Worm (Caenorhabditis elegans) whole organism, L4 larva: ENCODE results near the gene tag-275.

Source experiments
- F26F4.8 ChIP-seq: fragments of 200-800 bp; sonication (Bioruptor generic); conservative IDR thresholded peaks from 2 replicates; pipeline ENCODE4 v1.3.6; 2022; ENCODE audit warnings: missing genetic modification characterization, missing compliant biosample characterization
- F37D6.2 ChIP-seq: sonication (generic microtip); optimal IDR thresholded peaks from 2 replicates; lab custom pipeline; 2016; ENCODE audit warnings: mild to moderate bottlenecking, missing genetic modification characterization, missing compliant biosample characterization
- F49E8.2 ChIP-seq: sonication (generic microtip); optimal IDR thresholded peaks from 2 replicates; lab custom pipeline; 2016; ENCODE audit warnings: missing compliant biosample characterization, mild to moderate bottlenecking, missing genetic modification characterization, borderline replicate concordance
- Y48G9A.11 ChIP-seq: fragments of 200-800 bp; sonication (Bioruptor generic); IDR thresholded peaks from 2 replicates; pipeline ENCODE4 v1.3.6; 2022; ENCODE audit warnings: missing genetic modification reagents, missing genetic modification characterization, missing compliant biosample characterization
- aly-2 ChIP-seq: sonication (generic microtip); optimal IDR thresholded peaks from 2 replicates; lab custom pipeline; 2018; ENCODE audit warnings: missing biosample characterization, missing genetic modification characterization
- ceh-32 ChIP-seq: sonication (generic microtip); optimal IDR thresholded peaks from 2 replicates; lab custom pipeline; 2016; ENCODE audit warnings: mild to moderate bottlenecking, missing genetic modification characterization, missing compliant biosample characterization; ENCODE audit not compliant: poor library complexity
- daf-16 ChIP-seq, 3 experiments: sonication (generic microtip); optimal IDR thresholded peaks; 2 replicates each; lab custom pipeline; 2016 to 2017; ENCODE audit warnings: missing genetic modification characterization in 3 of 3, missing genetic modification reagents in 3 of 3, mild to moderate bottlenecking in 2 of 3, missing compliant biosample characterization in 2 of 3, missing biosample characterization in 1 of 3, moderate library complexity in 1 of 3
- daf-8 ChIP-seq: fragments of 200-800 bp; sonication (Bioruptor generic); IDR thresholded peaks from 2 replicates; pipeline ENCODE4 v1.3.6; 2022; ENCODE audit warnings: missing genetic modification characterization, missing compliant biosample characterization
- dmd-6 ChIP-seq: fragments of 200-800 bp; sonication (Bioruptor generic); IDR thresholded peaks from 2 replicates; pipeline ENCODE4 v1.3.6; 2022; ENCODE audit warnings: missing genetic modification reagents, missing genetic modification characterization, missing compliant biosample characterization
- dmd-8 ChIP-seq: fragments of 200-800 bp; sonication (Bioruptor generic); IDR thresholded peaks from 2 replicates; pipeline ENCODE4 v1.3.6; 2022; ENCODE audit warnings: missing genetic modification characterization, missing compliant biosample characterization
- dpl-1 ChIP-seq: fragments of 150-350 bp; optimal IDR thresholded peaks from 2 replicates; lab custom pipeline; 2014; ENCODE audit warnings: missing biosample characterization, missing genetic modification reagents, missing genetic modification characterization
- dve-1 ChIP-seq: sonication (generic microtip); optimal IDR thresholded peaks from 2 replicates; lab custom pipeline; 2017; ENCODE audit warnings: antibody characterized with exemption, mild to moderate bottlenecking, missing genetic modification characterization, missing compliant biosample characterization; ENCODE audit not compliant: insufficient read depth
- egl-27 ChIP-seq: sonication (generic microtip); optimal IDR thresholded peaks from 3 replicates; lab custom pipeline; 2017; ENCODE audit warnings: missing biosample characterization, missing genetic modification reagents, missing genetic modification characterization
- fos-1 ChIP-seq: fragments of 150-350 bp; optimal IDR thresholded peaks from 2 replicates; lab custom pipeline; 2014; ENCODE audit warnings: missing biosample characterization, missing genetic modification characterization
- gei-8 ChIP-seq: fragments of 200-800 bp; sonication (Bioruptor generic); optimal IDR thresholded peaks from 2 replicates; lab custom pipeline; 2018; ENCODE audit warnings: mild to moderate bottlenecking, missing genetic modification characterization, missing compliant biosample characterization
- hif-1 ChIP-seq, 2 experiments: sonication (generic microtip); optimal IDR thresholded peaks; 2 replicates each; lab custom pipeline; 2016 to 2017; ENCODE audit warnings: missing compliant biosample characterization in 2 of 2, missing genetic modification characterization in 2 of 2, missing genetic modification reagents in 2 of 2, missing genotype in 2 of 2, mild to moderate bottlenecking in 1 of 2
- hlh-11 ChIP-seq: fragments of 200-800 bp; sonication (Bioruptor generic); optimal IDR thresholded peaks from 2 replicates; lab custom pipeline; 2018; ENCODE audit warnings: mild to moderate bottlenecking, missing genetic modification characterization, missing compliant biosample characterization
- hlh-30 ChIP-seq: sonication (generic microtip); optimal IDR thresholded peaks from 2 replicates; lab custom pipeline; 2017; ENCODE audit warnings: antibody characterized with exemption, mild to moderate bottlenecking, missing genetic modification characterization, missing compliant biosample characterization; ENCODE audit not compliant: insufficient read depth
- lim-7 ChIP-seq: fragments of 200-800 bp; sonication (Bioruptor generic); IDR thresholded peaks from 2 replicates; pipeline ENCODE4 v1.3.6; 2022; ENCODE audit warnings: missing genetic modification characterization, missing compliant biosample characterization
- lin-1 ChIP-seq: fragments of 200-800 bp; sonication (Bioruptor generic); IDR thresholded peaks from 2 replicates; pipeline ENCODE4 v1.3.6; 2022; ENCODE audit warnings: missing genetic modification reagents, missing genetic modification characterization, missing compliant biosample characterization
- lin-38 ChIP-seq: fragments of 200-800 bp; sonication (Bioruptor generic); IDR thresholded peaks from 2 replicates; pipeline ENCODE4 v1.3.6; 2022; ENCODE audit warnings: missing genetic modification reagents, missing genetic modification characterization, missing compliant biosample characterization
- lir-3 ChIP-seq: sonication (generic microtip); optimal IDR thresholded peaks from 2 replicates; lab custom pipeline; 2016; ENCODE audit warnings: mild to moderate bottlenecking, missing genetic modification characterization, missing compliant biosample characterization
- mdl-1 ChIP-seq, 2 experiments: fragments of 150-350 bp in 1 of 2; sonication (generic microtip) in 1 of 2; optimal IDR thresholded peaks; 2 replicates each; lab custom pipeline; 2014 to 2017; ENCODE audit warnings: missing biosample characterization in 2 of 2, missing genetic modification characterization in 2 of 2
- nhr-11 ChIP-seq: fragments of 150-350 bp; optimal IDR thresholded peaks from 2 replicates; lab custom pipeline; 2014; ENCODE audit warnings: missing biosample characterization, missing genetic modification characterization
- nhr-237 ChIP-seq: sonication (generic microtip); optimal IDR thresholded peaks from 2 replicates; lab custom pipeline; 2017; ENCODE audit warnings: missing biosample characterization, missing genetic modification characterization
- nhr-28 ChIP-seq: fragments of 150-350 bp; optimal IDR thresholded peaks from 2 replicates; lab custom pipeline; 2014; ENCODE audit warnings: missing biosample characterization, missing genetic modification characterization
- nhr-42 ChIP-seq: fragments of 200-800 bp; sonication (Bioruptor generic); IDR thresholded peaks from 2 replicates; pipeline ENCODE4 v1.3.6; 2022; ENCODE audit warnings: missing genetic modification characterization, missing compliant biosample characterization
- php-3 ChIP-seq: fragments of 200-800 bp; sonication (Bioruptor generic); IDR thresholded peaks from 2 replicates; pipeline ENCODE4 v1.3.6; 2022; ENCODE audit warnings: missing genetic modification reagents, missing genetic modification characterization, missing compliant biosample characterization
- pqm-1 ChIP-seq: sonication (generic microtip); optimal IDR thresholded peaks from 2 replicates; lab custom pipeline; 2017; ENCODE audit warnings: missing biosample characterization, missing genetic modification characterization
- skn-1 ChIP-seq: fragments of 150-350 bp; optimal IDR thresholded peaks from 2 replicates; lab custom pipeline; 2014; ENCODE audit warnings: missing biosample characterization, missing genetic modification characterization
- snpc-1.2 ChIP-seq: fragments of 200-800 bp; sonication (Bioruptor generic); IDR thresholded peaks from 2 replicates; pipeline ENCODE4 v1.3.6; 2022; ENCODE audit warnings: missing genetic modification reagents, missing genetic modification characterization, missing compliant biosample characterization
- tra-1 ChIP-seq: fragments of 200-800 bp; sonication (Bioruptor generic); IDR thresholded peaks from 2 replicates; pipeline ENCODE4 v1.3.6; 2022; ENCODE audit warnings: missing genetic modification reagents, missing genetic modification characterization, missing compliant biosample characterization
- unc-130 ChIP-seq: sonication (generic microtip); optimal IDR thresholded peaks from 2 replicates; lab custom pipeline; 2016; ENCODE audit warnings: missing genetic modification reagents, missing genetic modification characterization, missing compliant biosample characterization
- unc-39 ChIP-seq: sonication (generic microtip); optimal IDR thresholded peaks from 2 replicates; lab custom pipeline; 2017; ENCODE audit warnings: missing biosample characterization, missing genetic modification characterization
- unc-62 ChIP-seq, 3 experiments: fragments of 150-350 bp in 1 of 3; sonication (generic microtip); optimal IDR thresholded peaks in 2 of 3; peaks in 1 of 3; 1 replicate in 1 of 3; 2 replicates in 2 of 3; lab custom pipeline; 2014 to 2017; ENCODE audit warnings: missing biosample characterization in 3 of 3, missing genetic modification characterization in 3 of 3, missing genetic modification reagents in 3 of 3, missing genotype in 1 of 3
- vab-7 ChIP-seq: fragments of 200-800 bp; sonication (Bioruptor generic); IDR thresholded peaks from 2 replicates; pipeline ENCODE4 v1.3.6; 2022; ENCODE audit warnings: missing genetic modification reagents, missing genetic modification characterization, missing compliant biosample characterization
- zag-1 ChIP-seq: fragments of 150-350 bp; optimal IDR thresholded peaks from 2 replicates; lab custom pipeline; 2014; ENCODE audit warnings: missing biosample characterization, missing genetic modification characterization
- zfp-2 ChIP-seq: sonication (generic microtip); optimal IDR thresholded peaks from 2 replicates; lab custom pipeline; 2016; ENCODE audit warnings: mild to moderate bottlenecking, missing genetic modification characterization, missing compliant biosample characterization

Gene tag-275

ce11 chrX:6173656-6174055 is 23.3 kb upstream of the tag-275 start, which contains the start of gene T25B2.1:
Gene T25B2.1, plus strand, starts transcription at chrX:6173956.
- TF ChIP-seq unc-130 (GFP tag; lab: Kevin White, UChicago) (no peak), F37D6.2 (tag; lab: Kevin White, UChicago) (no peak), egl-27 (tag; lab: Kevin White, UChicago) (no peak), php-3 (GFP tag; lab: Robert Waterston, UW) (no peak), pqm-1 (tag; lab: Kevin White, UChicago) (no peak), nhr-237 (no peak), dmd-6 (no peak), unc-39 (tag; lab: Kevin White, UChicago) (no peak), nhr-11 (tag; lab: Kevin White, UChicago) (no peak)

ce11 chrX:6169252-6169651 is 18.9 kb upstream of the tag-275 start, which contains the start of gene T25B2.2:
Gene T25B2.2, plus strand, starts transcription at chrX:6169643.
- no peak for TF ChIP-seq daf-8
- peak; percentile 29 for TF ChIP-seq hlh-30 (tag; lab: Kevin White, UChicago)
- no peak for TF ChIP-seq Y48G9A.11 (GFP tag; lab: Robert Waterston, UW)
- TF ChIP-seq dmd-6, result peak; percentile 75
- no peak for TF ChIP-seq lin-38 (GFP tag; lab: Robert Waterston, UW)
- TF ChIP-seq pqm-1 (tag; lab: Kevin White, UChicago), result peak; percentile 50
- TF ChIP-seq mdl-1 (tag; optimal IDR thresholded peaks at IDR 0.05; lab: Kevin White, UChicago), result no peak
- TF ChIP-seq dmd-8 (GFP tag; lab: Robert Waterston, UW), result no peak
- TF ChIP-seq daf-16 (GFP tag; optimal IDR thresholded peaks at IDR 0.05; lab: Kevin White, UChicago), result no peak
- TF ChIP-seq daf-16 (tag; optimal IDR thresholded peaks at IDR 0.05; lab: Kevin White, UChicago), result peak; percentile 80
- TF ChIP-seq zfp-2 (tag; lab: Kevin White, UChicago), result no peak
- TF ChIP-seq skn-1 (tag; lab: Kevin White, UChicago), result no peak
- no peak for TF ChIP-seq vab-7 (GFP tag; lab: Robert Waterston, UW)
- peak in 1 of 2 experiments; percentile 93 for TF ChIP-seq unc-62 (GFP tag; optimal IDR thresholded peaks at IDR 0.05 in 1 of 2; lab: Kevin White, UChicago)
- TF ChIP-seq unc-62 (tag; optimal IDR thresholded peaks at IDR 0.05; lab: Kevin White, UChicago), result no peak
- TF ChIP-seq lim-7, result no peak
- TF ChIP-seq hif-1 (tag; optimal IDR thresholded peaks at IDR 0.05; lab: Kevin White, UChicago), result no peak
- TF ChIP-seq unc-130 (GFP tag; lab: Kevin White, UChicago), result no peak
- peak; percentile 56; the same call in 1 of the 2 replicates for TF ChIP-seq tra-1 (GFP tag; lab: Robert Waterston, UW)
- no peak for TF ChIP-seq nhr-42 (GFP tag; lab: Robert Waterston, UW)
- no peak for TF ChIP-seq nhr-11 (tag; lab: Kevin White, UChicago)
- TF ChIP-seq ceh-32 (tag; lab: Kevin White, UChicago), result no peak
- no peak for TF ChIP-seq zag-1
- no peak for TF ChIP-seq aly-2
- no peak for TF ChIP-seq dpl-1 (GFP tag; lab: Kevin White, UChicago)
- TF ChIP-seq F49E8.2 (tag; lab: Kevin White, UChicago), result no peak
- no peak for TF ChIP-seq lir-3 (tag; lab: Kevin White, UChicago)
- TF ChIP-seq snpc-1.2 (GFP tag; lab: Robert Waterston, UW), result no peak
- TF ChIP-seq nhr-28, result peak; percentile 48
- peak; percentile 58 for TF ChIP-seq dve-1 (tag; lab: Kevin White, UChicago)
- TF ChIP-seq F26F4.8, result no peak
- TF ChIP-seq hlh-11, result peak; percentile 60
- TF ChIP-seq php-3 (GFP tag; lab: Robert Waterston, UW), result peak; percentile 93
- no peak for TF ChIP-seq fos-1 (tag; lab: Kevin White, UChicago)
- no peak for TF ChIP-seq lin-1 (GFP tag; lab: Robert Waterston, UW)
- TF ChIP-seq gei-8 (GFP tag; lab: Kevin White, UChicago), result no peak
